Worm (Caenorhabditis elegans): ENCODE data around the gene pqn-35.

- TF ChIP-seq nhr-28 (tag; optimal IDR thresholded peaks at IDR 0.05) (no peak), nhr-12 (tag; optimal IDR thresholded peaks at IDR 0.05) (no peak), lsy-12 (tag; optimal IDR thresholded peaks at IDR 0.05) (no peak), jun-1 (tag; optimal IDR thresholded peaks at IDR 0.05) (no peak), unc-62 (GFP tag; optimal IDR thresholded peaks at IDR 0.05) (no peak)
These were observed 26.1 kb downstream of the pqn-35 start for ce11 chrII:4638891-4639290.

Data from whole organism, L3 larva.